Worm (Caenorhabditis elegans) whole organism, L2 larva: Measurements from ENCODE around the gene ZC395.11.

Experiments
- alr-1 ChIP-seq: fragments of 150-350 bp; optimal IDR thresholded peaks from 2 replicates; lab custom pipeline; 2014; ENCODE audit warnings: missing biosample characterization, missing genetic modification characterization
- aly-2 ChIP-seq: fragments of 150-350 bp; optimal IDR thresholded peaks from 2 replicates; lab custom pipeline; 2014; ENCODE audit warnings: missing biosample characterization, missing genetic modification characterization
- fos-1 ChIP-seq: fragments of 150-350 bp; optimal IDR thresholded peaks from 2 replicates; lab custom pipeline; 2014; ENCODE audit warnings: missing biosample characterization, missing genetic modification characterization
- lin-13 ChIP-seq: fragments of 150-350 bp; optimal IDR thresholded peaks from 2 replicates; lab custom pipeline; 2014; ENCODE audit warnings: missing biosample characterization, missing genetic modification reagents, missing genetic modification characterization
- mbf-1 ChIP-seq: sonication (generic microtip); optimal IDR thresholded peaks from 2 replicates; lab custom pipeline; 2017; ENCODE audit warnings: missing biosample characterization, missing genetic modification characterization
- nhr-21 ChIP-seq: fragments of 150-350 bp; optimal IDR thresholded peaks from 2 replicates; lab custom pipeline; 2014; ENCODE audit warnings: missing biosample characterization, missing genetic modification characterization
- skn-1 ChIP-seq: sonication (generic microtip); optimal IDR thresholded peaks from 2 replicates; lab custom pipeline; 2017; ENCODE audit warnings: missing biosample characterization, missing genetic modification characterization
- sma-3 ChIP-seq: sonication (generic microtip); optimal IDR thresholded peaks from 2 replicates; lab custom pipeline; 2016; ENCODE audit warnings: missing genetic modification reagents, missing genetic modification characterization, missing compliant biosample characterization
- sma-9 ChIP-seq, 2 experiments: fragments of 150-350 bp in 1 of 2; sonication (generic microtip) in 1 of 2; optimal IDR thresholded peaks; 2 replicates each; lab custom pipeline; 2014 to 2016; ENCODE audit warnings: missing genetic modification characterization in 2 of 2, mild to moderate bottlenecking in 1 of 2, missing biosample characterization in 1 of 2, missing compliant biosample characterization in 1 of 2, missing genetic modification reagents in 1 of 2, moderate library complexity in 1 of 2
- zag-1 ChIP-seq: fragments of 150-350 bp; optimal IDR thresholded peaks from 2 replicates; lab custom pipeline; 2014; ENCODE audit warnings: missing biosample characterization, missing genetic modification characterization

- no peak for TF ChIP-seq alr-1 (tag; lab: Kevin White, UChicago)
- TF ChIP-seq mbf-1 (tag; lab: Kevin White, UChicago), result no peak
- no peak for TF ChIP-seq lin-13
- TF ChIP-seq sma-3, result no peak
- no peak for TF ChIP-seq skn-1 (tag; lab: Kevin White, UChicago)
- no peak for TF ChIP-seq zag-1
- TF ChIP-seq fos-1 (tag; lab: Kevin White, UChicago), result no peak
- TF ChIP-seq sma-9 (GFP tag; optimal IDR thresholded peaks at IDR 0.05; lab: Kevin White, UChicago), result no peak
- no peak for TF ChIP-seq sma-9 (tag; optimal IDR thresholded peaks at IDR 0.05; lab: Kevin White, UChicago)
- TF ChIP-seq nhr-21 (tag; lab: Kevin White, UChicago), result no peak
- TF ChIP-seq aly-2 (tag; lab: Kevin White, UChicago), result no peak
These were observed 27.2 kb downstream of the ZC395.11 start, which contains the start of gene gop-2 for ce11 chrIII:5258918-5259317.
